Fruit fly (Drosophila melanogaster): ENCODE data around the gene CG46280.

DNA sequence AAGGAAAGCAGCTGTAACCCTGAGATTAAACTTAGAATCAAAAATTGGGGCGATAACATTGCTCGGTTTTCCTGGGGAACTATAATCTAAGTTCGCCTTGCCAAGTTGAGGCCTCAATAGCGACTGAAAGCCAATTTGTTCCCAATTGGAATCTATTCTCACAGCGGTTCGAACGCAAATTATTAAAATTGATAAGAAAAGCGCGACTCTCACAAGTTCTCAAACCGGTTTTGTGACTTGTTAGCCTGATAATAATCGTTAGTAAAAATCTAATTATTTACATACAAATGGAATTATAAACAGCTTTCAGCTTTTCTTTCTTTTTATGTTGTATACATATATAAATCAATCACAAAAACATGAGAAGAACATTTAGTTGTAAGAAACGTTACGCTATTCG is 35.4 kb downstream of the CG46280 start, which contains the start of gene yellow-f2:
- TF ChIP-seq CG8478 (optimal IDR thresholded peaks at IDR 0.05), result no peak
- no peak for TF ChIP-seq CTCF (optimal IDR thresholded peaks at IDR 0.05)
